Worm (Caenorhabditis elegans) whole organism, L3 larva: Measurements from ENCODE around the gene gldi-7.
A peak's percentile ranks its signal among the peaks of the same experiment; 100 is the strongest.

ENCODE experiments used
- ceh-9 ChIP-seq: sonication (generic microtip); optimal IDR thresholded peaks from 2 replicates; lab custom pipeline; 2018; ENCODE audit warnings: missing biosample characterization, missing genetic modification characterization
- hmg-11 ChIP-seq: sonication (generic microtip); optimal IDR thresholded peaks from 2 replicates; lab custom pipeline; 2016; ENCODE audit warnings: missing genetic modification characterization, missing compliant biosample characterization
- nfya-1 ChIP-seq: sonication (generic microtip); optimal IDR thresholded peaks from 2 replicates; lab custom pipeline; 2017; ENCODE audit warnings: missing genetic modification characterization, mild to moderate bottlenecking, missing compliant biosample characterization, antibody characterized with exemption, moderate library complexity; ENCODE audit not compliant: insufficient read depth
- nhr-77 ChIP-seq: fragments of 150-350 bp; optimal IDR thresholded peaks from 2 replicates; lab custom pipeline; 2014; ENCODE audit warnings: missing biosample characterization, missing genetic modification characterization
- pha-4 ChIP-seq: fragments of 150-350 bp; optimal IDR thresholded peaks from 2 replicates; lab custom pipeline; 2014; ENCODE audit warnings: missing biosample characterization, missing genetic modification reagents, missing genetic modification characterization
- snpc-4 ChIP-seq: fragments of 150-350 bp; optimal IDR thresholded peaks from 2 replicates; lab custom pipeline; 2014; ENCODE audit warnings: missing biosample characterization, missing genetic modification characterization
- unc-62 ChIP-seq: fragments of 150-350 bp; sonication (generic microtip); optimal IDR thresholded peaks from 4 replicates; lab custom pipeline; 2014; ENCODE audit warnings: missing biosample characterization, missing genetic modification reagents, missing genetic modification characterization
- ztf-11 ChIP-seq: fragments of 150-350 bp; optimal IDR thresholded peaks from 2 replicates; lab custom pipeline; 2014; ENCODE audit warnings: missing biosample characterization, missing genetic modification characterization

DNA sequence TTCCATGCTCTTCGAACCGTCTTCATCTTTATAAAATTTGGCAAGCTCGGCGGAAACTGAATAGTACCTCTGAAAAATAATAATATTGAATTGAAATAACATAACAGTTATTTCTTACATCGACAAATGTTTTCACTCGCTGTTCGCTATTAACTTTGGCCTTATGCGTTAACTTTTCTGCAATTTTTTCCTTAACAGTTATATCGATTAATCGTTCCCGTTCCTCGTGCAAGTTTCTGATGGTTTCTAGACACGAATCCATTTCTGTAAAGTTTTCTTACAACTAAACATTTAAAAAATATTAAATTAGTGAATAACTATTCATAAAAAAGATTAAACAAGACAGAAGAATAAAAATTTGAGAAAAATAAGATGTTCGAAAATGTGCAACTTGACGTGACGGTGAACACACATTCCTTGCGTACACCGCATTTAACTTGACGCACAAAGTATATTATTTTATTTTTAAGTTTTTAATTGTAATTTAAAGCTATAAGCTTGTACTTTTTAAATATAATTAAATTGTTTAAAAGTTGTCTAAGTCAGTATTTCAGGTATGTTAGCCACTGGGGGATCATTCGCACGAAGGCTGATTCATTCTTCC lies 5.8 kb downstream of the gldi-7 start, which contains the start of the genes prp-9 and mrps-18B:
- TF ChIP-seq snpc-4 (tag; lab: Kevin White, UChicago) (peak; percentile 71), hmg-11 (tag; lab: Kevin White, UChicago) (peak; percentile 1), nfya-1 (tag; lab: Kevin White, UChicago) (no peak), pha-4 (tag; lab: Kevin White, UChicago) (peak; percentile 71), unc-62 (GFP tag; lab: Kevin White, UChicago) (no peak), ceh-9 (no peak), nhr-77 (tag; lab: Kevin White, UChicago) (no peak), ztf-11 (tag; lab: Kevin White, UChicago) (no peak)
